Worm (Caenorhabditis elegans): Measurements from ENCODE around the gene F23F12.12.
"Not testable (repeated sequence)": the region's sequence is repeated elsewhere in the genome, so short reads cannot be mapped to it uniquely, and the experiment has no call there.

DNA sequence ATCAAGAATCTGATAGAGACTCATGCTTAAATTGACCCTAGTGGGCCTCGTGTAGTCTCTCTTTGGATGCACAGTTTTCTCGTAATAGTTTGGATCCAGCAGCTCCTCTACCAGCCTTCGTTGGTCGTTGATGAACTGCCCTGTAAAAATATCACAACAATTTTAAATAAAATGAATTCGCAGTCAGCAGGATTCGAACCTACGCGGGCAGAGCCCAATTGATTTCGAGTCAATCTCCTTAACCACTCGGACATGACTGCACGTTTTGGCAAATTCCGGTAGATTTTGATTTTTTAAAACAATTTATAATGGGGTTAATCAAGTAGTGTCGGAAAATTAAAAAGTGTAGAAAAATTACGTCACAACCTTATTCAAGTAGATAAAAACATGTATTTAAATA lies 5.8 kb downstream of the F23F12.12 start:
- not testable (repeated sequence) for TF ChIP-seq nhr-120 (GFP tag; IDR thresholded peaks at IDR 0.05); attf-6 (GFP tag; IDR thresholded peaks at IDR 0.05); lin-35 (GFP tag; optimal IDR thresholded peaks at IDR 0.05); hmg-20 (GFP tag; IDR thresholded peaks at IDR 0.05); ZK185.1 (tag; optimal IDR thresholded peaks at IDR 0.05; ENCODE audit: poor library complexity, severe bottlenecking); mxl-1 (tag; optimal IDR thresholded peaks at IDR 0.05); sdz-38 (tag; optimal IDR thresholded peaks at IDR 0.05); ceh-100 (GFP tag; IDR thresholded peaks at IDR 0.05); B0035.1 (tag; optimal IDR thresholded peaks at IDR 0.05); let-607 (tag; optimal IDR thresholded peaks at IDR 0.05); F49E8.2 (tag; optimal IDR thresholded peaks at IDR 0.05; ENCODE audit: insufficient read depth); ccch-3 (GFP tag; optimal IDR thresholded peaks at IDR 0.05)
- TF ChIP-seq him-1 (tag; optimal IDR thresholded peaks at IDR 0.05) (peak; percentile 70), lin-26 (GFP tag; IDR thresholded peaks at IDR 0.05) (peak; percentile 73)
